Worm (Caenorhabditis elegans) whole organism, young adult: Measurements from ENCODE around the gene unc-79.
A peak's percentile ranks its signal among the peaks of the same experiment; 100 is the strongest.

Experiments
- B0035.1 ChIP-seq: sonication (generic microtip); optimal IDR thresholded peaks from 2 replicates; lab custom pipeline; 2016; ENCODE audit warnings: missing genetic modification characterization, mild to moderate bottlenecking, missing compliant biosample characterization, missing genotype, missing genetic modification reagents
- T07F8.4 ChIP-seq: sonication (generic microtip); optimal IDR thresholded peaks from 2 replicates; lab custom pipeline; 2016; ENCODE audit warnings: mild to moderate bottlenecking, missing genetic modification characterization, moderate library complexity, missing compliant biosample characterization
- ceh-91 ChIP-seq: fragments of 200-800 bp; sonication (Bioruptor generic); IDR thresholded peaks from 2 replicates; pipeline ENCODE4 v1.3.6; 2022; ENCODE audit warnings: missing genetic modification reagents, missing genetic modification characterization, missing compliant biosample characterization
- ekl-4 ChIP-seq: fragments of 200-800 bp; sonication (Bioruptor generic); IDR thresholded peaks from 2 replicates; pipeline ENCODE4 v1.3.6; 2022; ENCODE audit warnings: missing genetic modification reagents, missing genetic modification characterization, missing compliant biosample characterization
- nfya-1 ChIP-seq: sonication (generic microtip); optimal IDR thresholded peaks from 2 replicates; lab custom pipeline; 2017; ENCODE audit warnings: antibody characterized with exemption, missing compliant biosample characterization, missing genetic modification characterization, borderline replicate concordance; ENCODE audit not compliant: insufficient read depth
- snpc-4 ChIP-seq, 5 experiments: fragments of 150-350 bp in 1 of 5; sonication (generic microtip) in 4 of 5; optimal IDR thresholded peaks; 2 replicates each; lab custom pipeline; 2014 to 2018; ENCODE audit warnings: missing genetic modification characterization in 5 of 5, missing biosample characterization in 3 of 5, antibody characterized with exemption in 2 of 5, mild to moderate bottlenecking in 2 of 5, missing compliant biosample characterization in 2 of 5, missing genotype in 2 of 5, moderate library complexity in 2 of 5, missing genetic modification reagents in 1 of 5
- somi-1 ChIP-seq: fragments of 200-800 bp; sonication (Bioruptor generic); optimal IDR thresholded peaks from 2 replicates; lab custom pipeline; 2018; ENCODE audit warnings: mild to moderate bottlenecking, missing genetic modification characterization, missing compliant biosample characterization
- unc-130 ChIP-seq: sonication (generic microtip); optimal IDR thresholded peaks from 2 replicates; lab custom pipeline; 2016; ENCODE audit warnings: missing genetic modification reagents, missing genetic modification characterization, missing compliant biosample characterization
- unc-62 ChIP-seq: fragments of 150-350 bp; optimal IDR thresholded peaks from 2 replicates; lab custom pipeline; 2014; ENCODE audit warnings: missing biosample characterization, missing genetic modification reagents, missing genetic modification characterization
- zim-3 ChIP-seq: sonication (generic microtip); optimal IDR thresholded peaks from 2 replicates; lab custom pipeline; 2017; ENCODE audit warnings: mild to moderate bottlenecking, missing genetic modification characterization, moderate library complexity, missing compliant biosample characterization
- ztf-6 ChIP-seq: fragments of 200-800 bp; sonication (Bioruptor generic); IDR thresholded peaks from 2 replicates; pipeline ENCODE4 v1.3.6; 2022; ENCODE audit warnings: missing genetic modification reagents, missing genetic modification characterization, missing compliant biosample characterization

ce11 chrIII:4087565-4087964 is 21.1 kb downstream of the unc-79 start:
- TF ChIP-seq B0035.1 (tag; lab: Kevin White, UChicago) = no peak
- no peak for TF ChIP-seq unc-62
- TF ChIP-seq ztf-6 (GFP tag; lab: Robert Waterston, UW) = no peak
- TF ChIP-seq ceh-91 (GFP tag; lab: Robert Waterston, UW) = no peak
- no peak for TF ChIP-seq zim-3 (tag; lab: Kevin White, UChicago)
- no peak for TF ChIP-seq nfya-1 (tag; lab: Kevin White, UChicago)
- TF ChIP-seq snpc-4 (GFP tag; optimal IDR thresholded peaks at IDR 0.05; lab: Kevin White, UChicago) = no peak
- TF ChIP-seq snpc-4 (tag; optimal IDR thresholded peaks at IDR 0.05; lab: Kevin White, UChicago) = peak in 3 of 4 experiments; percentile 15 to 42 (median 23)
- no peak for TF ChIP-seq unc-130
- peak; percentile 60; the same call in 1 of the 2 replicates for TF ChIP-seq ekl-4 (GFP tag; lab: Robert Waterston, UW)
- TF ChIP-seq T07F8.4 (tag; lab: Kevin White, UChicago) = no peak
- TF ChIP-seq somi-1 (GFP tag; lab: Kevin White, UChicago) = peak; percentile 61
